Fruit fly (Drosophila melanogaster) whole organism, embryonic: ENCODE results near the gene CG14881.
A peak's percentile ranks its signal among the peaks of the same experiment; 100 is the strongest.

ENCODE experiments used
- C15 ChIP-seq: fragments of 200-800 bp; sonication (Bioruptor generic); IDR thresholded peaks from 3 replicates; pipeline ENCODE4 v1.3.6; 2022; ENCODE audit warnings: missing biosample characterization, missing genetic modification characterization
- CG10366 ChIP-seq: fragments of 200-800 bp; sonication (Bioruptor generic); IDR thresholded peaks from 2 replicates; pipeline ENCODE4 v1.3.6; 2022; ENCODE audit warnings: missing biosample characterization, missing genetic modification characterization
- CG10431 ChIP-seq: fragments of 200-800 bp; sonication (Bioruptor generic); optimal IDR thresholded peaks from 3 replicates; lab custom pipeline; 2018; ENCODE audit warnings: missing biosample characterization, mild to moderate bottlenecking, missing genetic modification characterization
- CG10565 ChIP-seq: fragments of 200-800 bp; sonication (Bioruptor generic); optimal IDR thresholded peaks from 3 replicates; lab custom pipeline; 2016; ENCODE audit warnings: missing biosample characterization, mild to moderate bottlenecking, missing genetic modification characterization
- CG11398 ChIP-seq: fragments of 200-800 bp; sonication (Bioruptor generic); optimal IDR thresholded peaks from 2 replicates; lab custom pipeline; 2016; ENCODE audit warnings: missing biosample characterization, missing genetic modification characterization
- CG12236 ChIP-seq: fragments of 200-800 bp; sonication (Bioruptor generic); optimal IDR thresholded peaks from 2 replicates; lab custom pipeline; 2016; ENCODE audit warnings: missing biosample characterization, missing genetic modification characterization
- CG12659 ChIP-seq: fragments of 200-800 bp; sonication (Bioruptor generic); optimal IDR thresholded peaks from 3 replicates; lab custom pipeline; 2017; ENCODE audit warnings: mild to moderate bottlenecking, missing biosample characterization, missing genetic modification reagents, missing genetic modification characterization
- CG13123 ChIP-seq: fragments of 200-800 bp; sonication (Bioruptor generic); optimal IDR thresholded peaks from 2 replicates; lab custom pipeline; 2016; ENCODE audit warnings: missing biosample characterization, missing genetic modification characterization
- CG13775 ChIP-seq: fragments of 200-800 bp; sonication (Bioruptor generic); optimal IDR thresholded peaks from 3 replicates; lab custom pipeline; 2017; ENCODE audit warnings: missing biosample characterization, mild to moderate bottlenecking, missing genetic modification characterization
- CG14014 ChIP-seq: fragments of 200-800 bp; sonication (Bioruptor generic); IDR thresholded peaks from 2 replicates; pipeline ENCODE4 v1.3.6; 2022; ENCODE audit warnings: missing biosample characterization, missing genetic modification characterization
- CG1529 ChIP-seq: fragments of 200-800 bp; sonication (Bioruptor generic); optimal IDR thresholded peaks from 3 replicates; lab custom pipeline; 2018; ENCODE audit warnings: missing biosample characterization, missing genetic modification characterization
- CG1603 ChIP-seq: fragments of 200-800 bp; sonication (Bioruptor generic); optimal IDR thresholded peaks from 2 replicates; lab custom pipeline; 2019; ENCODE audit warnings: missing biosample characterization, mild to moderate bottlenecking, missing genetic modification characterization, moderate library complexity
- CG17186 ChIP-seq: fragments of 200-800 bp; sonication (Bioruptor generic); optimal IDR thresholded peaks from 3 replicates; lab custom pipeline; 2017; ENCODE audit warnings: missing biosample characterization, missing genetic modification reagents, missing genetic modification characterization
- CG17385 ChIP-seq: fragments of 200-800 bp; sonication (Bioruptor generic); optimal IDR thresholded peaks from 3 replicates; lab custom pipeline; 2018; ENCODE audit warnings: missing biosample characterization, mild to moderate bottlenecking, missing genetic modification characterization
- CG17802 ChIP-seq: fragments of 200-800 bp; sonication (Bioruptor generic); optimal IDR thresholded peaks from 2 replicates; lab custom pipeline; 2018; ENCODE audit warnings: missing biosample characterization, mild to moderate bottlenecking, missing genetic modification characterization, moderate library complexity
- CG3407 ChIP-seq: fragments of 200-800 bp; sonication (Bioruptor generic); optimal IDR thresholded peaks from 2 replicates; lab custom pipeline; 2018; ENCODE audit warnings: missing biosample characterization, mild to moderate bottlenecking, missing genetic modification characterization
- CG4282 ChIP-seq: fragments of 200-800 bp; sonication (Bioruptor generic); optimal IDR thresholded peaks from 2 replicates; lab custom pipeline; 2016; ENCODE audit warnings: missing biosample characterization, missing genetic modification characterization
- CG4404 ChIP-seq: fragments of 200-800 bp; sonication (Bioruptor generic); IDR thresholded peaks from 2 replicates; pipeline ENCODE4 v1.3.6; 2022; ENCODE audit warnings: missing biosample characterization, missing genetic modification characterization
- CG4707 ChIP-seq: fragments of 200-800 bp; sonication (Bioruptor generic); optimal IDR thresholded peaks from 2 replicates; lab custom pipeline; 2018; ENCODE audit warnings: missing biosample characterization, mild to moderate bottlenecking, missing genetic modification characterization, moderate library complexity
- CG4730 ChIP-seq: fragments of 200-800 bp; sonication (Bioruptor generic); IDR thresholded peaks from 2 replicates; pipeline ENCODE4 v1.3.6; 2022; ENCODE audit warnings: missing biosample characterization, missing genetic modification characterization
- CG6254 ChIP-seq: fragments of 200-800 bp; sonication (Bioruptor generic); optimal IDR thresholded peaks from 3 replicates; lab custom pipeline; 2017; ENCODE audit warnings: mild to moderate bottlenecking, missing biosample characterization, missing genetic modification reagents, missing genetic modification characterization
- CG6765 ChIP-seq: fragments of 200-800 bp; sonication (Bioruptor generic); optimal IDR thresholded peaks from 3 replicates; lab custom pipeline; 2017; ENCODE audit warnings: missing biosample characterization, mild to moderate bottlenecking, missing genetic modification characterization
- CG6854 ChIP-seq: fragments of 200-800 bp; sonication (Bioruptor generic); optimal IDR thresholded peaks from 3 replicates; lab custom pipeline; 2017; ENCODE audit warnings: missing biosample characterization, mild to moderate bottlenecking, missing genetic modification characterization
- CG9817 ChIP-seq: fragments of 200-800 bp; sonication (Bioruptor generic); optimal IDR thresholded peaks from 2 replicates; lab custom pipeline; 2018; ENCODE audit warnings: missing biosample characterization, mild to moderate bottlenecking, missing genetic modification characterization, moderate library complexity
- CTCF ChIP-seq: fragments of 200-800 bp; sonication (Bioruptor generic); optimal IDR thresholded peaks from 2 replicates; lab custom pipeline; 2017; ENCODE audit warnings: missing biosample characterization, mild to moderate bottlenecking, missing genetic modification characterization, moderate library complexity
- CoRest ChIP-seq: fragments of 200-800 bp; sonication (Bioruptor generic); optimal IDR thresholded peaks from 3 replicates; lab custom pipeline; 2018; ENCODE audit warnings: missing biosample characterization, mild to moderate bottlenecking, missing genetic modification characterization, moderate library complexity
- Fer2 ChIP-seq: fragments of 200-800 bp; sonication (Bioruptor generic); optimal IDR thresholded peaks from 2 replicates; lab custom pipeline; 2018; ENCODE audit warnings: missing biosample characterization, mild to moderate bottlenecking, missing genetic modification characterization, moderate library complexity
- HLH4C ChIP-seq: fragments of 200-800 bp; sonication (Bioruptor generic); IDR thresholded peaks from 3 replicates; pipeline ENCODE4 v1.3.6; 2022; ENCODE audit warnings: missing biosample characterization, missing genetic modification characterization; ENCODE audit not compliant: partially characterized antibody
- Hand ChIP-seq: fragments of 200-800 bp; sonication (Bioruptor generic); optimal IDR thresholded peaks from 2 replicates; lab custom pipeline; 2017; ENCODE audit warnings: mild to moderate bottlenecking, missing biosample characterization, missing genetic modification reagents, missing genetic modification characterization
- Hmr ChIP-seq: fragments of 200-800 bp; sonication (Bioruptor generic); optimal IDR thresholded peaks from 3 replicates; lab custom pipeline; 2017; ENCODE audit warnings: mild to moderate bottlenecking, missing biosample characterization, missing genetic modification reagents, missing genetic modification characterization
- Kr ChIP-seq: fragments of 200-800 bp; sonication (Bioruptor generic); optimal IDR thresholded peaks from 2 replicates; lab custom pipeline; 2017; ENCODE audit warnings: missing biosample characterization, mild to moderate bottlenecking, missing genetic modification characterization
- Myb ChIP-seq: fragments of 200-800 bp; sonication (Bioruptor generic); optimal IDR thresholded peaks from 2 replicates; lab custom pipeline; 2016; ENCODE audit warnings: missing biosample characterization, missing genetic modification characterization
- Oaz ChIP-seq: fragments of 200-800 bp; sonication (Bioruptor generic); IDR thresholded peaks from 2 replicates; pipeline ENCODE4 v1.3.6; 2022; ENCODE audit warnings: missing biosample characterization, missing genetic modification characterization
- PHDP ChIP-seq: fragments of 200-800 bp; sonication (Bioruptor generic); optimal IDR thresholded peaks from 3 replicates; lab custom pipeline; 2018; ENCODE audit warnings: missing biosample characterization, mild to moderate bottlenecking, missing genetic modification characterization, moderate library complexity
- Pdp1 ChIP-seq, 2 experiments: fragments of 200-800 bp; sonication (Bioruptor generic); optimal IDR thresholded peaks; 3 replicates each; lab custom pipeline; 2016; ENCODE audit warnings: missing biosample characterization in 2 of 2, missing genetic modification characterization in 2 of 2, mild to moderate bottlenecking in 1 of 2, moderate library complexity in 1 of 2
- Vsx1 ChIP-seq: fragments of 200-800 bp; sonication (Bioruptor generic); optimal IDR thresholded peaks from 2 replicates; lab custom pipeline; 2017; ENCODE audit warnings: missing biosample characterization, mild to moderate bottlenecking, missing genetic modification characterization, missing genetic modification reagents
- al ChIP-seq: fragments of 200-800 bp; sonication (Bioruptor generic); IDR thresholded peaks from 2 replicates; pipeline ENCODE4 v1.3.6; 2022; ENCODE audit warnings: missing biosample characterization, missing genetic modification characterization
- ato ChIP-seq: fragments of 200-800 bp; sonication (Bioruptor generic); IDR thresholded peaks from 2 replicates; pipeline ENCODE4 v1.3.6; 2022; ENCODE audit warnings: missing biosample characterization, missing genetic modification characterization; ENCODE audit not compliant: partially characterized antibody
- btn ChIP-seq: fragments of 200-800 bp; sonication (Bioruptor generic); optimal IDR thresholded peaks from 2 replicates; lab custom pipeline; 2016; ENCODE audit warnings: missing biosample characterization, missing genetic modification characterization
- hb ChIP-seq: fragments of 200-800 bp; sonication (Bioruptor generic); IDR thresholded peaks from 3 replicates; pipeline ENCODE4 v1.3.6; 2022; ENCODE audit warnings: missing biosample characterization, missing genetic modification characterization; ENCODE audit not compliant: partially characterized antibody
- jing ChIP-seq: fragments of 200-800 bp; sonication (Bioruptor generic); optimal IDR thresholded peaks from 2 replicates; lab custom pipeline; 2018; ENCODE audit warnings: missing biosample characterization, mild to moderate bottlenecking, missing genetic modification characterization
- kah ChIP-seq: fragments of 200-800 bp; sonication (Bioruptor generic); optimal IDR thresholded peaks from 2 replicates; lab custom pipeline; 2018; ENCODE audit warnings: missing biosample characterization, mild to moderate bottlenecking, missing genetic modification characterization
- lmd ChIP-seq: fragments of 200-800 bp; sonication (Bioruptor generic); IDR thresholded peaks from 2 replicates; pipeline ENCODE4 v1.3.6; 2022; ENCODE audit warnings: missing biosample characterization, missing genetic modification characterization
- nau ChIP-seq: fragments of 200-800 bp; sonication (Bioruptor generic); optimal IDR thresholded peaks from 3 replicates; lab custom pipeline; 2017; ENCODE audit warnings: missing biosample characterization, mild to moderate bottlenecking, missing genetic modification characterization, missing genetic modification reagents
- salm ChIP-seq: fragments of 200-800 bp; sonication (Bioruptor generic); optimal IDR thresholded peaks from 2 replicates; lab custom pipeline; 2018; ENCODE audit warnings: missing biosample characterization, mild to moderate bottlenecking, missing genetic modification characterization
- sc ChIP-seq, 3 experiments: fragments of >200 bp in 2 of 3; fragments of 200-800 bp in 1 of 3; sonication (Bioruptor generic) in 1 of 3; optimal IDR thresholded peaks; 2 replicates in 2 of 3; 3 replicates in 1 of 3; lab custom pipeline; 2017; ENCODE audit warnings: mild to moderate bottlenecking in 1 of 3, missing biosample characterization in 1 of 3, missing genetic modification characterization in 1 of 3, missing genetic modification reagents in 1 of 3
- sim ChIP-seq: fragments of 200-800 bp; sonication (Bioruptor generic); IDR thresholded peaks from 2 replicates; pipeline ENCODE4 v1.3.6; 2022; ENCODE audit warnings: missing biosample characterization, missing genetic modification characterization
- tio ChIP-seq: fragments of 200-800 bp; sonication (Bioruptor generic); optimal IDR thresholded peaks from 2 replicates; lab custom pipeline; 2017; ENCODE audit warnings: missing biosample characterization, missing genetic modification characterization, inconsistent platforms
- vfl ChIP-seq: fragments of 200-800 bp; sonication (Bioruptor generic); optimal IDR thresholded peaks from 2 replicates; lab custom pipeline; 2016; ENCODE audit warnings: missing biosample characterization, missing genetic modification characterization
- vnd ChIP-seq: fragments of 200-800 bp; sonication (Bioruptor generic); IDR thresholded peaks from 3 replicates; pipeline ENCODE4 v1.3.6; 2022; ENCODE audit warnings: missing biosample characterization, missing genetic modification characterization; ENCODE audit not compliant: partially characterized antibody

CG14881 gene

DNA sequence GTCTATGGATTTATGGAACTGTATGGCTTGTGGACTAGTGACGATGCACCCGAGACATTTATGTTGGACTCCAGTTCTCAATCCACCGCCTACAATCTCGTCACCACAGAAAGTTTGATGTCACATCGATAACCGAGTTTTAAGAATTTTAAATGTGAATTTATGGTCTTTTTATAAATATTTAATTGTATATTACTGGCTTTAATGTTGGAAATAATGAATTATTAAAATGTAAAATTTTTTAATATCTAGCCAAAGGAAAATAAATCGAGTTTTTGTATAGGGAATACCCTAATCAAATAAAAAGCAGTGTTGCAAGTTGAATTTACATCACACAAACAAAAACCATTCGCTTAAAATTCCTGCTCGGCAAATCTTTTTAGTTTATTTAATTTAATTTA lies 2.0 kb upstream of the CG14881 start, which contains the start of gene Fntb (continued):
- TF ChIP-seq PHDP (tag; lab: Kevin White, UChicago) (peak; percentile 81), Myb (GFP tag; lab: Kevin White, UChicago) (no peak), vfl (GFP tag; lab: Kevin White, UChicago) (peak; percentile 29), CG13775 (GFP tag; lab: Kevin White, UChicago) (peak; percentile 74), Hmr (GFP tag; lab: Kevin White, UChicago) (no peak), Hand (GFP tag; lab: Kevin White, UChicago) (no peak), CG6254 (GFP tag; lab: Kevin White, UChicago) (no peak), Pdp1 (GFP tag; optimal IDR thresholded peaks at IDR 0.05; lab: Kevin White, UChicago) (peak; percentile 25 to 57), al (GFP tag; lab: Robert Waterston, UW) (peak; percentile 66), ato (GFP tag; lab: Robert Waterston, UW) (no peak), jing (GFP tag; lab: Kevin White, UChicago) (no peak), CG10366 (GFP tag; lab: Robert Waterston, UW) (peak; percentile 53), nau (GFP tag; lab: Kevin White, UChicago) (no peak), CG17186 (GFP tag; lab: Kevin White, UChicago) (peak; percentile 20), CG4282 (GFP tag; lab: Kevin White, UChicago) (no peak), Vsx1 (GFP tag; lab: Kevin White, UChicago) (no peak), Fer2 (peak; percentile 55), CG6765 (peak; percentile 40), CG12236 (no peak), CG14014 (GFP tag; lab: Robert Waterston, UW) (0 out of 2 replicates have a peak, but pooled peaks have one; percentile 41), CG1529 (GFP tag; lab: Kevin White, UChicago) (peak; percentile 38), CG13123 (GFP tag; lab: Kevin White, UChicago) (no peak), salm (tag; lab: Kevin White, UChicago) (peak; percentile 47), CoRest (tag; lab: Kevin White, UChicago) (peak; percentile 82), CG6854 (GFP tag; lab: Kevin White, UChicago) (no peak), btn (GFP tag; lab: Kevin White, UChicago) (no peak), sc (optimal IDR thresholded peaks at IDR 0.05; lab: Kevin White, UChicago) (no peak), sc (GFP tag; optimal IDR thresholded peaks at IDR 0.05; lab: Kevin White, UChicago) (peak; percentile 39), hb (GFP tag; lab: Robert Waterston, UW) (no peak), CG10565 (GFP tag; lab: Kevin White, UChicago) (no peak), CG17802 (no peak), Oaz (no peak), CG11398 (no peak), Kr (GFP tag; lab: Kevin White, UChicago) (no peak), CG4404 (GFP tag; lab: Robert Waterston, UW) (no peak), CG3407 (GFP tag; lab: Kevin White, UChicago) (peak; percentile 28), CG10431 (GFP tag; lab: Kevin White, UChicago) (no peak), HLH4C (no peak), kah (GFP tag; lab: Kevin White, UChicago) (no peak), CG4707 (GFP tag; lab: Kevin White, UChicago) (no peak), CG12659 (peak; percentile 69), CG4730 (peak; percentile 20; the same call in 1 of the 2 replicates), CG9817 (peak; percentile 66), CG17385 (GFP tag; lab: Kevin White, UChicago) (peak; percentile 71), C15 (GFP tag; lab: Robert Waterston, UW) (no peak), sim (GFP tag; lab: Robert Waterston, UW) (no peak), lmd (GFP tag; lab: Robert Waterston, UW) (peak; percentile 63; the same call in 1 of the 2 replicates), tio (GFP tag; lab: Kevin White, UChicago) (no peak), vnd (GFP tag; lab: Robert Waterston, UW) (no peak), CTCF (GFP tag; lab: Kevin White, UChicago) (no peak), CG1603 (tag; lab: Kevin White, UChicago) (no peak)
